Fruit fly (Drosophila melanogaster) whole organism, embryonic: ENCODE data around the gene Ptpmeg2.

Source experiments
- Abd-B ChIP-seq: fragments of 200-800 bp; sonication (Bioruptor generic); optimal IDR thresholded peaks from 2 replicates; lab custom pipeline; 2018; ENCODE audit warnings: missing biosample characterization, mild to moderate bottlenecking, missing genetic modification characterization, moderate library complexity
- Asciz ChIP-seq: fragments of 200-800 bp; sonication (Bioruptor generic); optimal IDR thresholded peaks from 2 replicates; lab custom pipeline; 2017; ENCODE audit warnings: missing biosample characterization, mild to moderate bottlenecking, missing genetic modification characterization, missing genetic modification reagents
- BtbVII ChIP-seq: fragments of 200-800 bp; sonication (Bioruptor generic); optimal IDR thresholded peaks from 3 replicates; lab custom pipeline; 2017; ENCODE audit warnings: missing biosample characterization, mild to moderate bottlenecking, missing genetic modification characterization
- CG14050 ChIP-seq: fragments of 200-800 bp; sonication (Bioruptor generic); IDR thresholded peaks from 3 replicates; pipeline ENCODE4 v1.3.6; 2022; ENCODE audit warnings: missing biosample characterization, missing genetic modification characterization
- CG15073 ChIP-seq: fragments of 200-800 bp; sonication (Bioruptor generic); optimal IDR thresholded peaks from 2 replicates; lab custom pipeline; 2016; ENCODE audit warnings: missing biosample characterization, missing genetic modification characterization
- CG16779 ChIP-seq: fragments of 200-800 bp; sonication (Bioruptor generic); IDR thresholded peaks from 2 replicates; pipeline ENCODE4 v1.3.6; 2022; ENCODE audit warnings: missing biosample characterization, missing genetic modification characterization
- CG17612 ChIP-seq: fragments of 200-800 bp; sonication (Bioruptor generic); IDR thresholded peaks from 2 replicates; pipeline ENCODE4 v1.3.6; 2022; ENCODE audit warnings: missing biosample characterization, missing genetic modification characterization
- CG18599 ChIP-seq: fragments of 200-800 bp; sonication (Bioruptor generic); optimal IDR thresholded peaks from 3 replicates; lab custom pipeline; 2017; ENCODE audit warnings: missing biosample characterization, missing genetic modification characterization, mild to moderate bottlenecking, moderate library complexity, missing genetic modification reagents
- CG2199 ChIP-seq: fragments of 200-800 bp; sonication (Bioruptor generic); IDR thresholded peaks from 3 replicates; pipeline ENCODE4 v1.3.6; 2022; ENCODE audit warnings: missing biosample characterization, missing genetic modification characterization
- CG4617 ChIP-seq: fragments of 200-800 bp; sonication (Bioruptor generic); optimal IDR thresholded peaks from 3 replicates; lab custom pipeline; 2016; ENCODE audit warnings: missing biosample characterization, missing genetic modification characterization, borderline replicate concordance
- CG7786 ChIP-seq: fragments of 200-800 bp; sonication (Bioruptor generic); optimal IDR thresholded peaks from 2 replicates; lab custom pipeline; 2016; ENCODE audit warnings: missing biosample characterization, missing genetic modification characterization
- CG7963 ChIP-seq: fragments of 200-800 bp; sonication (Bioruptor generic); IDR thresholded peaks from 3 replicates; pipeline ENCODE4 v1.3.6; 2022; ENCODE audit warnings: missing biosample characterization, missing genetic modification characterization; ENCODE audit not compliant: partially characterized antibody
- CHES-1-like ChIP-seq: fragments of 200-800 bp; sonication (Bioruptor generic); optimal IDR thresholded peaks from 2 replicates; lab custom pipeline; 2016; ENCODE audit warnings: missing biosample characterization, missing genetic modification characterization
- CrebB ChIP-seq: fragments of 200-800 bp; sonication (Bioruptor generic); optimal IDR thresholded peaks from 3 replicates; lab custom pipeline; 2018; ENCODE audit warnings: missing biosample characterization, mild to moderate bottlenecking, missing genetic modification characterization
- D ChIP-seq, 2 experiments: fragments of 200-800 bp in 1 of 2; fragments of >200 bp in 1 of 2; sonication (Bioruptor generic) in 1 of 2; optimal IDR thresholded peaks; 2 replicates in 1 of 2; 3 replicates in 1 of 2; lab custom pipeline; 2017; ENCODE audit warnings: mild to moderate bottlenecking in 1 of 2, missing biosample characterization in 1 of 2, missing genetic modification characterization in 1 of 2, missing genetic modification reagents in 1 of 2
- Fer1 ChIP-seq: fragments of 200-800 bp; sonication (Bioruptor generic); optimal IDR thresholded peaks from 2 replicates; lab custom pipeline; 2017; ENCODE audit warnings: missing biosample characterization, mild to moderate bottlenecking, missing genetic modification characterization
- Fer3 ChIP-seq: fragments of 200-800 bp; sonication (Bioruptor generic); optimal IDR thresholded peaks from 2 replicates; lab custom pipeline; 2018; ENCODE audit warnings: missing biosample characterization, mild to moderate bottlenecking, missing genetic modification characterization, moderate library complexity
- HLH4C ChIP-seq: fragments of 200-800 bp; sonication (Bioruptor generic); IDR thresholded peaks from 3 replicates; pipeline ENCODE4 v1.3.6; 2022; ENCODE audit warnings: missing biosample characterization, missing genetic modification characterization; ENCODE audit not compliant: partially characterized antibody
- HLHmδ ChIP-seq: fragments of 200-800 bp; sonication (Bioruptor generic); optimal IDR thresholded peaks from 2 replicates; lab custom pipeline; 2018; ENCODE audit warnings: missing biosample characterization, mild to moderate bottlenecking, missing genetic modification characterization, moderate library complexity
- Hsf ChIP-seq: fragments of 200-800 bp; sonication (Bioruptor generic); optimal IDR thresholded peaks from 3 replicates; lab custom pipeline; 2016; ENCODE audit warnings: missing biosample characterization, missing genetic modification characterization
- Meics ChIP-seq: fragments of 200-800 bp; sonication (Bioruptor generic); optimal IDR thresholded peaks from 2 replicates; lab custom pipeline; 2017; ENCODE audit warnings: missing biosample characterization, mild to moderate bottlenecking, missing genetic modification characterization
- NFAT ChIP-seq: fragments of 200-800 bp; sonication (Bioruptor generic); IDR thresholded peaks from 2 replicates; pipeline ENCODE4 v1.3.6; 2022; ENCODE audit warnings: missing biosample characterization, missing genetic modification characterization
- Pdp1 ChIP-seq, 2 experiments: fragments of 200-800 bp; sonication (Bioruptor generic); optimal IDR thresholded peaks; 3 replicates each; lab custom pipeline; 2016; ENCODE audit warnings: missing biosample characterization in 2 of 2, missing genetic modification characterization in 2 of 2, mild to moderate bottlenecking in 1 of 2, moderate library complexity in 1 of 2
- Ptx1 ChIP-seq: fragments of 200-800 bp; sonication (Bioruptor generic); IDR thresholded peaks from 2 replicates; pipeline ENCODE4 v1.3.6; 2022; ENCODE audit warnings: missing biosample characterization, missing genetic modification characterization
- Vsx1 ChIP-seq: fragments of 200-800 bp; sonication (Bioruptor generic); optimal IDR thresholded peaks from 2 replicates; lab custom pipeline; 2017; ENCODE audit warnings: missing biosample characterization, mild to moderate bottlenecking, missing genetic modification characterization, missing genetic modification reagents
- Xrp1 ChIP-seq: fragments of 200-800 bp; sonication (Bioruptor generic); IDR thresholded peaks from 2 replicates; pipeline ENCODE4 v1.3.6; 2022; ENCODE audit warnings: missing biosample characterization, missing genetic modification characterization
- YL-1 ChIP-seq: fragments of 200-800 bp; sonication (Bioruptor generic); optimal IDR thresholded peaks from 3 replicates; lab custom pipeline; 2017; ENCODE audit warnings: missing biosample characterization, mild to moderate bottlenecking, missing genetic modification characterization
- ash1 ChIP-seq: fragments of 200-800 bp; sonication (Bioruptor generic); optimal IDR thresholded peaks from 2 replicates; lab custom pipeline; 2018; ENCODE audit warnings: missing biosample characterization, mild to moderate bottlenecking, missing genetic modification characterization
- bab2 ChIP-seq: fragments of 200-800 bp; sonication (Bioruptor generic); optimal IDR thresholded peaks from 2 replicates; lab custom pipeline; 2016; ENCODE audit warnings: missing biosample characterization, missing genetic modification characterization
- cas ChIP-seq: fragments of 200-800 bp; sonication (Bioruptor generic); IDR thresholded peaks from 2 replicates; pipeline ENCODE4 v1.3.6; 2022; ENCODE audit warnings: missing biosample characterization, missing genetic modification characterization
- crol ChIP-seq: fragments of 200-800 bp; sonication (Bioruptor generic); IDR thresholded peaks from 2 replicates; pipeline ENCODE4 v1.3.6; 2022; ENCODE audit warnings: missing biosample characterization, missing genetic modification characterization
- cwo ChIP-seq: fragments of 200-800 bp; sonication (Bioruptor generic); optimal IDR thresholded peaks from 3 replicates; lab custom pipeline; 2017; ENCODE audit warnings: missing biosample characterization, missing genetic modification characterization, mild to moderate bottlenecking, moderate library complexity, missing genetic modification reagents
- dm ChIP-seq: fragments of 200-800 bp; sonication (Bioruptor generic); optimal IDR thresholded peaks from 3 replicates; lab custom pipeline; 2016; ENCODE audit warnings: missing biosample characterization, missing genetic modification characterization
- exex ChIP-seq: fragments of 200-800 bp; sonication (Bioruptor generic); optimal IDR thresholded peaks from 4 replicates; lab custom pipeline; 2018; ENCODE audit warnings: missing biosample characterization, mild to moderate bottlenecking, missing genetic modification characterization, moderate library complexity
- fd3F ChIP-seq: fragments of 200-800 bp; sonication (Bioruptor generic); optimal IDR thresholded peaks from 2 replicates; lab custom pipeline; 2018; ENCODE audit warnings: missing biosample characterization, mild to moderate bottlenecking, missing genetic modification characterization, moderate library complexity
- fru ChIP-seq: fragments of >200 bp; optimal IDR thresholded peaks from 2 replicates; lab custom pipeline; 2017
- gsb ChIP-seq: fragments of 200-800 bp; sonication (Bioruptor generic); IDR thresholded peaks from 2 replicates; pipeline ENCODE4 v1.3.6; 2022; ENCODE audit warnings: missing biosample characterization, missing genetic modification characterization
- kni ChIP-seq: fragments of 200-800 bp; sonication (Bioruptor generic); optimal IDR thresholded peaks from 3 replicates; lab custom pipeline; 2017; ENCODE audit warnings: mild to moderate bottlenecking, missing biosample characterization, missing genetic modification reagents, missing genetic modification characterization
- luna ChIP-seq: fragments of 200-800 bp; sonication (Bioruptor generic); optimal IDR thresholded peaks from 2 replicates; lab custom pipeline; 2016; ENCODE audit warnings: missing biosample characterization, missing genetic modification characterization
- nau ChIP-seq: fragments of 200-800 bp; sonication (Bioruptor generic); optimal IDR thresholded peaks from 3 replicates; lab custom pipeline; 2017; ENCODE audit warnings: missing biosample characterization, mild to moderate bottlenecking, missing genetic modification characterization, missing genetic modification reagents
- pzg ChIP-seq: fragments of 200-800 bp; sonication (Bioruptor generic); optimal IDR thresholded peaks from 3 replicates; lab custom pipeline; 2018; ENCODE audit warnings: missing biosample characterization, mild to moderate bottlenecking, missing genetic modification characterization, moderate library complexity
- ranshi ChIP-seq: fragments of 200-800 bp; sonication (Bioruptor generic); IDR thresholded peaks from 2 replicates; pipeline ENCODE4 v1.3.6; 2022; ENCODE audit warnings: missing biosample characterization, missing genetic modification characterization
- repo ChIP-seq: fragments of 200-800 bp; sonication (Bioruptor generic); optimal IDR thresholded peaks from 2 replicates; lab custom pipeline; 2016; ENCODE audit warnings: missing biosample characterization, missing genetic modification characterization
- sna ChIP-seq: fragments of 200-800 bp; sonication (Bioruptor generic); IDR thresholded peaks from 2 replicates; pipeline ENCODE4 v1.3.6; 2022; ENCODE audit warnings: missing biosample characterization, missing genetic modification characterization; ENCODE audit not compliant: partially characterized antibody
- sr ChIP-seq: fragments of 200-800 bp; sonication (Bioruptor generic); IDR thresholded peaks from 3 replicates; pipeline ENCODE4 v1.3.6; 2022; ENCODE audit warnings: missing biosample characterization, missing genetic modification characterization
- tgo ChIP-seq: fragments of 200-800 bp; sonication (Bioruptor generic); IDR thresholded peaks from 3 replicates; pipeline ENCODE4 v1.3.6; 2022; ENCODE audit warnings: missing biosample characterization, missing genetic modification characterization
- unc-4 ChIP-seq: fragments of 200-800 bp; sonication (Bioruptor generic); IDR thresholded peaks from 2 replicates; pipeline ENCODE4 v1.3.6; 2022; ENCODE audit warnings: missing biosample characterization, missing genetic modification characterization; ENCODE audit not compliant: partially characterized antibody
- unpg ChIP-seq: fragments of 200-800 bp; sonication (Bioruptor generic); optimal IDR thresholded peaks from 3 replicates; lab custom pipeline; 2018; ENCODE audit warnings: missing biosample characterization, mild to moderate bottlenecking, missing genetic modification characterization, moderate library complexity
- yki ChIP-seq: fragments of >200 bp; optimal IDR thresholded peaks from 3 replicates; lab custom pipeline; 2018

Ptpmeg2 gene

DNA sequence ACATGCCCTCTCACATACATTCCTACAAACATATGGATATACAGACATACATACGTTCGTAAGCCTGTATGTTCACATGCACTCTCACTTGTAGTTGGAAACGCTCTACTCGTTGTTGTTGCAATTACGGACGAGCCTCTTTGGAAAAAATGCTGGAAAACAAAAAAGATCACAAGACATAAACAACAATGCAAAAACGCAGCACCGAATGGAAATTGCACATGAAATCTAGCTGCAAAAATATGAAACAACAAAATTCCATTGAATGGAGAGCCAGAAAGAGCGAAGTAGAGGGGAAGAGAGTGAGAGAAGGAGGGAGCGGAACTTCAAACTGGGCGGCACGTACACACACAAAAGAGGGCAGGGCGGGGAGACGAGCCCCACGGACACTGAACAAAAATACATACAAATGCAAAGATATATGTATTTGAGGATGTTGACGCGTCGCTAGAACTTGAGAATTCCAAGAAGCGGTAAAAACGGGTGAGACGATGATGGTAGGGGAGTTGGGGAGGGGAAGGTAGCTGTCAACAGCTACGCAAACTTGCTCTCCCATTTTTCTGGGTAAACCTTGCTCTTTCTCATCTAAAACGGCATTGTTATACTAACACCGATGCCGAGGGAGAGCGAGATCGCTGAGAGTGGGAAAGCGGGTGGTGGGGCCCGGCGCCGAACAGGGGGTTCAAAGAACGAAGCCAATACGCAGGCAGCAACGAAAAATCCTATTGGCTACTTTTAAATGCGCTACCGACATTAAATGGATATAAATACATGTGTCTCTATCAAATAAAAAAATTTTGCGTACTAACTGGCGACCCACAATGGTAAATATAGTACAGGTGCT lies 74.6 kb downstream of the Ptpmeg2 start (continued):
- TF ChIP-seq unc-4 (GFP tag; lab: Robert Waterston, UW) (0 out of 2 replicates have a peak, but pooled peaks have one; percentile 29), Abd-B (peak; percentile 61), ranshi (no peak), unpg (GFP tag; lab: Kevin White, UChicago) (peak; percentile 15), gsb (GFP tag; lab: Robert Waterston, UW) (no peak; the same call in 1 of the 2 replicates), nau (GFP tag; lab: Kevin White, UChicago) (no peak), CG17612 (GFP tag; lab: Robert Waterston, UW) (no peak), cas (GFP tag; lab: Robert Waterston, UW) (no peak), sna (GFP tag; lab: Robert Waterston, UW) (no peak), HLHmδ (GFP tag; lab: Kevin White, UChicago) (peak; percentile 1), CrebB (tag; lab: Kevin White, UChicago) (no peak), crol (GFP tag; lab: Robert Waterston, UW) (peak; percentile 99), Ptx1 (GFP tag; lab: Robert Waterston, UW) (peak; percentile 56), kni (GFP tag; lab: Kevin White, UChicago) (peak; percentile 89), CG14050 (GFP tag; lab: Robert Waterston, UW) (no peak), NFAT (GFP tag; lab: Robert Waterston, UW) (peak; percentile 42; the same call in 1 of the 2 replicates), HLH4C (GFP tag; lab: Robert Waterston, UW) (no peak), CG18599 (GFP tag; lab: Kevin White, UChicago) (peak; percentile 48), repo (GFP tag; lab: Kevin White, UChicago) (no peak), exex (peak; percentile 6), CG15073 (no peak), bab2 (GFP tag; lab: Kevin White, UChicago) (no peak), BtbVII (GFP tag; lab: Kevin White, UChicago) (no peak), fru (lab: Kevin White, UChicago) (no peak), Pdp1 (GFP tag; optimal IDR thresholded peaks at IDR 0.05; lab: Kevin White, UChicago) (no peak), cwo (GFP tag; lab: Kevin White, UChicago) (peak; percentile 27), Xrp1 (GFP tag; lab: Robert Waterston, UW) (no peak), D (optimal IDR thresholded peaks at IDR 0.05; lab: Kevin White, UChicago) (no peak), D (GFP tag; optimal IDR thresholded peaks at IDR 0.05; lab: Kevin White, UChicago) (no peak), CG7963 (GFP tag; lab: Robert Waterston, UW) (no peak), CHES-1-like (GFP tag; lab: Kevin White, UChicago) (no peak), CG4617 (GFP tag; lab: Kevin White, UChicago) (no peak), yki (lab: Kevin White, UChicago) (no peak), Fer1 (GFP tag; lab: Kevin White, UChicago) (no peak), CG7786 (no peak), Asciz (no peak), Vsx1 (GFP tag; lab: Kevin White, UChicago) (peak; percentile 15), Hsf (GFP tag; lab: Kevin White, UChicago) (no peak), CG2199 (GFP tag; lab: Robert Waterston, UW) (no peak), fd3F (GFP tag; lab: Kevin White, UChicago) (peak; percentile 18), YL-1 (no peak), CG16779 (no peak), luna (GFP tag; lab: Kevin White, UChicago) (no peak), Fer3 (tag; lab: Kevin White, UChicago) (no peak), dm (GFP tag; lab: Kevin White, UChicago) (no peak), Meics (GFP tag; lab: Kevin White, UChicago) (peak; percentile 23), ash1 (no peak), sr (no peak), tgo (peak; percentile 13; the same call in 1 of the 3 replicates), pzg (GFP tag; lab: Kevin White, UChicago) (peak; percentile 4)
